Worm (Caenorhabditis elegans): ENCODE data around the gene C35B1.5.

Gene C35B1.5

DNA sequence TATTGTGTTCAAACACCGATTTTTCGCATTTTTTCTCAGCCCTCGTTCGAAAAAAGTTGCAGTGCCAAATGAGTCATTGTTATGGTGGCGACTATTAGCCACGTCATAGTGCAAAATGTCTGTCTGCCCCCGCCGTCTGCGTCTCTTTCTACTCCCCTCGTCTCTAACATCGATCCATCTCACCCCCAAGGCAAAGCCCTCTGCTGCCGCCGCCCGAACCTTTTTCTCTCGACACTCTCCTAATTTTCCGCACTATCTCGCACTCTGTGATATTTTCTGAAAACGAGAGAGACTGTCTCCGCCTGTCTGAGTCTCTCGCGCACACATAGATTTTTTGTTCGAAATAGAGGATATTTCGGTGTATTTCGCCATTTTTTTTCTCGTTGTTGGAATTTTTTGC is 9.1 kb upstream of the C35B1.5 start (continued):
- TF ChIP-seq C04F5.9 (tag; optimal IDR thresholded peaks at IDR 0.05), result peak; percentile 17
- TF ChIP-seq F16B12.6 (tag; optimal IDR thresholded peaks at IDR 0.05), result peak; percentile 46
- no peak for TF ChIP-seq Y116A8C.19 (tag; optimal IDR thresholded peaks at IDR 0.05; ENCODE audit: borderline replicate concordance)
- TF ChIP-seq sox-4 (tag; optimal IDR thresholded peaks at IDR 0.05), result no peak
- TF ChIP-seq nhr-76 (tag; optimal IDR thresholded peaks at IDR 0.05), result no peak
- peak; percentile 80 for TF ChIP-seq unc-86 (tag; optimal IDR thresholded peaks at IDR 0.05)
- peak; percentile 75 to 77 for TF ChIP-seq lsy-2 (tag; optimal IDR thresholded peaks at IDR 0.05)
- TF ChIP-seq nhr-12 (tag; optimal IDR thresholded peaks at IDR 0.05), result no peak
- TF ChIP-seq alr-1 (tag; optimal IDR thresholded peaks at IDR 0.05; ENCODE audit: borderline replicate concordance), result no peak
- TF ChIP-seq mep-1 (tag; optimal IDR thresholded peaks at IDR 0.05), result peak; percentile 67
- TF ChIP-seq hlh-4 (tag; optimal IDR thresholded peaks at IDR 0.05), result no peak
- peak; percentile 64 for TF ChIP-seq ceh-88 (GFP tag; IDR thresholded peaks at IDR 0.05)
- peak; percentile 53 for TF ChIP-seq pax-3 (tag; optimal IDR thresholded peaks at IDR 0.05)
- TF ChIP-seq unc-98 (GFP tag; IDR thresholded peaks at IDR 0.05), result no peak
- TF ChIP-seq fkh-10 (GFP tag; optimal IDR thresholded peaks at IDR 0.05), result no peak
- TF ChIP-seq sptf-1 (tag; optimal IDR thresholded peaks at IDR 0.05), result no peak
- TF ChIP-seq blmp-1 (tag; optimal IDR thresholded peaks at IDR 0.05), result no peak
- TF ChIP-seq pqm-1 (tag; optimal IDR thresholded peaks at IDR 0.05), result no peak
- peak; percentile 68 for TF ChIP-seq nhr-90 (tag; optimal IDR thresholded peaks at IDR 0.05; ENCODE audit: poor library complexity)
- no peak for TF ChIP-seq nhr-28 (tag; optimal IDR thresholded peaks at IDR 0.05)
- peak; percentile 40 for TF ChIP-seq nhr-11 (tag; optimal IDR thresholded peaks at IDR 0.05)
- peak; percentile 74 for TF ChIP-seq fkh-8 (tag; optimal IDR thresholded peaks at IDR 0.05)
- TF ChIP-seq skn-1 (tag; optimal IDR thresholded peaks at IDR 0.05), result peak; percentile 76
- peak; percentile 80 for TF ChIP-seq tbx-2 (tag; optimal IDR thresholded peaks at IDR 0.05)
- peak; percentile 67 for TF ChIP-seq mef-2 (tag; optimal IDR thresholded peaks at IDR 0.05)
- peak; percentile 78 for TF ChIP-seq egl-13 (tag; optimal IDR thresholded peaks at IDR 0.05)
- peak; percentile 70 for TF ChIP-seq dsc-1 (tag; optimal IDR thresholded peaks at IDR 0.05)
- TF ChIP-seq lin-13 (GFP tag; optimal IDR thresholded peaks at IDR 0.05), result peak; percentile 32
- TF ChIP-seq fos-1 (tag; optimal IDR thresholded peaks at IDR 0.05), result peak; percentile 71
- TF ChIP-seq mab-9 (GFP tag; IDR thresholded peaks at IDR 0.05), result peak; percentile 56; the same call in 1 of the 2 replicates
- peak; percentile 75 to 85 for TF ChIP-seq efl-1 (optimal IDR thresholded peaks at IDR 0.05)
- TF ChIP-seq efl-1 (GFP tag; optimal IDR thresholded peaks at IDR 0.05 in 1 of 2), result peak; percentile 35 to 94
- TF ChIP-seq nhr-237 (tag; optimal IDR thresholded peaks at IDR 0.05), result peak; percentile 1
- peak; percentile 87 for TF ChIP-seq nhr-47 (tag; optimal IDR thresholded peaks at IDR 0.05)
- peak; percentile 76 for TF ChIP-seq jun-1 (tag; optimal IDR thresholded peaks at IDR 0.05)
- TF ChIP-seq ceh-8 (GFP tag; optimal IDR thresholded peaks at IDR 0.05), result no peak

DNA sequence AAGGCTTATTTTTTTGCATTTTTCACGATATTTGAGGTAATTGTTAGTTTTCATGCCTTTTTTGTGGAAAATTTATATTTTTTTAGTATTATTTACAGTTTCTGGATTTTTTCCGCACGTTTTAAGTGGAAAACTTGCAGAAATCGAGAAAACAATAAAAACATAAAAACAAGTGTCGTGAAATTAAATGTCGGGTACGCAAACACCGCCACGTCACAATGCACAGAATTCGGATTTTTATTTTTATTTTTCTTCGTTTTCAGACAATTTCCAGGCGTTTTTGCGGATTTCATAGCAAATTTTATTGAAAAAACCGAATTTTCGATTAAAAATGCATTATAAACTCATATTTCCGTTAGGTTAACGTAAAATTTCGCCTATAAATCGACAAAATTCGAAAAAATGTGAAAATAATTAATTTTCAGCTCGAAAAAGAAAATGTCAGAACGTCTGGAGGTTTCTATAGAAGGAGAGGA is 1.8 kb upstream of the C35B1.5 start, which contains the start of gene C35B1.2:
Gene C35B1.2 (plus strand): TSS at position 426 of the 476 bp plus-strand sequence.
- TF ChIP-seq hpl-2 (GFP tag; optimal IDR thresholded peaks at IDR 0.05) (no peak), nhr-19 (GFP tag; conservative IDR thresholded peaks at IDR 0.05) (no peak), unc-98 (GFP tag; IDR thresholded peaks at IDR 0.05) (no peak), ceh-88 (GFP tag; IDR thresholded peaks at IDR 0.05) (no peak), mab-9 (GFP tag; IDR thresholded peaks at IDR 0.05) (no peak), F16B12.6 (tag; optimal IDR thresholded peaks at IDR 0.05) (peak; percentile 86), isw-1 (GFP tag; IDR thresholded peaks at IDR 0.05) (no peak), rnt-1 (tag; optimal IDR thresholded peaks at IDR 0.05) (no peak), efl-1 (optimal IDR thresholded peaks at IDR 0.05) (peak; percentile 31 to 55), efl-1 (GFP tag; optimal IDR thresholded peaks at IDR 0.05 in 1 of 2) (peak; percentile 36 to 88), nhr-28 (tag; optimal IDR thresholded peaks at IDR 0.05) (no peak), ceh-90 (tag; optimal IDR thresholded peaks at IDR 0.05) (peak; percentile 24), elt-2 (tag; optimal IDR thresholded peaks at IDR 0.05) (no peak), zip-4 (GFP tag; optimal IDR thresholded peaks at IDR 0.05) (no peak), lsy-2 (tag; optimal IDR thresholded peaks at IDR 0.05) (peak; percentile 43 to 48), Y116A8C.19 (tag; optimal IDR thresholded peaks at IDR 0.05; ENCODE audit: borderline replicate concordance) (no peak), snu-23 (GFP tag; optimal IDR thresholded peaks at IDR 0.05) (peak; percentile 41), lin-13 (GFP tag; optimal IDR thresholded peaks at IDR 0.05) (no peak), nhr-71 (tag; optimal IDR thresholded peaks at IDR 0.05) (peak; percentile 43), ztf-11 (tag; optimal IDR thresholded peaks at IDR 0.05) (no peak), ets-5 (GFP tag; IDR thresholded peaks at IDR 0.05) (no peak), jun-1 (tag; optimal IDR thresholded peaks at IDR 0.05) (no peak), lin-39 (tag; optimal IDR thresholded peaks at IDR 0.05) (peak; percentile 28), nhr-47 (tag; optimal IDR thresholded peaks at IDR 0.05) (peak; percentile 43), dpl-1 (GFP tag; optimal IDR thresholded peaks at IDR 0.05) (peak; percentile 2 to 57 (median 54)), efl-3 (GFP tag; optimal IDR thresholded peaks at IDR 0.05) (no peak), nhr-90 (tag; optimal IDR thresholded peaks at IDR 0.05; ENCODE audit: poor library complexity) (no peak), snpc-4 (tag; optimal IDR thresholded peaks at IDR 0.05) (no peak), xbp-1 (tag; optimal IDR thresholded peaks at IDR 0.05) (peak; percentile 29)

Data from whole organism, L1 larva.